Fruit fly (Drosophila melanogaster) whole organism, prepupa: ENCODE measurements around the gene CG16782.

Experiments used
- CG6792 ChIP-seq: fragments of 200-800 bp; sonication (Bioruptor generic); optimal IDR thresholded peaks from 3 replicates; lab custom pipeline; 2016; ENCODE audit warnings: missing biosample characterization, missing genetic modification characterization
- CG6854 ChIP-seq: fragments of 200-800 bp; sonication (Bioruptor generic); optimal IDR thresholded peaks from 2 replicates; lab custom pipeline; 2017; ENCODE audit warnings: missing biosample characterization, mild to moderate bottlenecking, missing genetic modification characterization
- Eip93F ChIP-seq: fragments of 200-800 bp; sonication (Bioruptor generic); optimal IDR thresholded peaks from 2 replicates; lab custom pipeline; 2016; ENCODE audit warnings: missing biosample characterization, mild to moderate bottlenecking, missing genetic modification characterization
- Lpt ChIP-seq: fragments of 200-800 bp; sonication (Bioruptor generic); optimal IDR thresholded peaks from 3 replicates; lab custom pipeline; 2016; ENCODE audit warnings: missing biosample characterization, missing genetic modification characterization
- OdsH ChIP-seq: fragments of 200-800 bp; sonication (Bioruptor generic); optimal IDR thresholded peaks from 3 replicates; lab custom pipeline; 2016; ENCODE audit warnings: missing biosample characterization, missing genetic modification characterization
- Sox15 ChIP-seq: fragments of 200-800 bp; sonication (Bioruptor generic); optimal IDR thresholded peaks from 3 replicates; lab custom pipeline; 2016; ENCODE audit warnings: missing biosample characterization, missing genetic modification characterization
- fd59A ChIP-seq: fragments of 200-800 bp; sonication (Bioruptor generic); optimal IDR thresholded peaks from 2 replicates; lab custom pipeline; 2017; ENCODE audit warnings: missing biosample characterization, mild to moderate bottlenecking, missing genetic modification characterization, missing genetic modification reagents
- salr ChIP-seq, 2 experiments: fragments of 200-800 bp; sonication (Bioruptor generic); optimal IDR thresholded peaks; 3 replicates each; lab custom pipeline; 2016 to 2018; ENCODE audit warnings: missing biosample characterization in 2 of 2, missing genetic modification characterization in 2 of 2, mild to moderate bottlenecking in 1 of 2
- ss ChIP-seq, 2 experiments: fragments of 200-800 bp; sonication (Bioruptor generic); optimal IDR thresholded peaks; 2 replicates in 1 of 2; 3 replicates in 1 of 2; lab custom pipeline; 2017 to 2018; ENCODE audit warnings: mild to moderate bottlenecking in 2 of 2, missing biosample characterization in 2 of 2, missing genetic modification characterization in 2 of 2, moderate library complexity in 1 of 2

DNA sequence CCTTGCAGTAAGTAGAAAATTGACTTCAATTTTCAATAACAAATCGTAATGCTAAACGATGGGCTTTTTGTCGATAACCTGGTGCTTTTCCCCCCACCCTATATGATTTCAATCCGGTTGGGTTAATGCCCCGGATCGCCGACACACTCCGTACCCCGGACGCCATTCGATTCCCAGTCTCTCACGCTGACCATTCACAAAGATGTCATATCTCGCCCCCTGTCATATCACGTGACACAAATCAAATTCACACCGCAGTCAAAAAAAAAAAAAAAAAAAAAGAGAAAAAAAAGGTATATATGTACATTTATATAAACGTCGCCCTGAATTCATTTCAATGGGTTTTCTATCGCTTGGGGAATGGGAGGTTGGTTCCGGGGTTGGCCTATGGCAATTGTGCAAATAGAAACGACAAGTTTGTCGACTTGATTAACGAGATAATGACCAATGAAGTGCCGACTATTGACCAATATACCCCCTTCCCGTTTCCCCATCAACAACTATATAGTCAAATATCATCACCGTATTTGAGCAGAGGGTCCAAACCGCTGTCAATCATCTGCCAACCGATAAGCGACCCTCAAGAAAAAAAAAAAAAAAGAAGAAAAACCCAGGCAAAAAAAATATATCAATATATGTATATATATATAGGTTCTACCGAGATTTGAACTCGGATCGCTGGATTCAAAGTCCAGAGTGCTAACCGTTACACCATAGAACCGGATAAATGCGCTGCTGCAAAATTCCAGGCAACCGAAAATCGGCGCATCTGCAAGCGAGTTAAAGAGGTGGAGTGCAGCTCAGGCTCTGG, 33.0 kb downstream of the CG16782 start:
- TF ChIP-seq ss (GFP tag; optimal IDR thresholded peaks at IDR 0.05; lab: Kevin White, UChicago) = no peak
- no peak for TF ChIP-seq CG6792 (GFP tag; lab: Kevin White, UChicago)
- no peak for TF ChIP-seq Eip93F (GFP tag; lab: Kevin White, UChicago)
- no peak for TF ChIP-seq fd59A
- TF ChIP-seq salr (GFP tag; optimal IDR thresholded peaks at IDR 0.05; lab: Kevin White, UChicago) = no peak
- TF ChIP-seq CG6854 = no peak
- no peak for TF ChIP-seq OdsH (GFP tag; lab: Kevin White, UChicago)
- no peak for TF ChIP-seq Sox15 (GFP tag; lab: Kevin White, UChicago)
- no peak for TF ChIP-seq Lpt (GFP tag; lab: Kevin White, UChicago)
